Fruit fly (Drosophila melanogaster) whole organism, prepupa: Measurements from ENCODE around the gene CG32110.

ENCODE experiments used
- Blimp-1 ChIP-seq: fragments of 200-800 bp; sonication (Bioruptor generic); optimal IDR thresholded peaks from 3 replicates; lab custom pipeline; 2017; ENCODE audit warnings: missing biosample characterization, missing genetic modification characterization, mild to moderate bottlenecking, moderate library complexity, missing genetic modification reagents
- CG10631 ChIP-seq: fragments of 200-800 bp; sonication (Bioruptor generic); optimal IDR thresholded peaks from 2 replicates; lab custom pipeline; 2016; ENCODE audit warnings: missing biosample characterization, missing genetic modification characterization
- CG11294 ChIP-seq: fragments of 200-800 bp; sonication (Bioruptor generic); IDR thresholded peaks from 2 replicates; pipeline ENCODE4 v1.3.6; 2022; ENCODE audit warnings: missing biosample characterization, missing genetic modification characterization
- CG11762 ChIP-seq: fragments of 200-800 bp; sonication (Bioruptor generic); optimal IDR thresholded peaks from 3 replicates; lab custom pipeline; 2016; ENCODE audit warnings: missing biosample characterization, missing genetic modification characterization; ENCODE audit not compliant: insufficient read depth
- CG11902 ChIP-seq: fragments of 200-800 bp; sonication (Bioruptor generic); optimal IDR thresholded peaks from 3 replicates; lab custom pipeline; 2016; ENCODE audit warnings: missing biosample characterization, missing genetic modification characterization
- CG15336 ChIP-seq: fragments of 200-800 bp; sonication (Bioruptor generic); IDR thresholded peaks from 2 replicates; pipeline ENCODE4 v1.3.6; 2022; ENCODE audit warnings: missing biosample characterization, missing genetic modification characterization
- CG1621 ChIP-seq: fragments of 200-800 bp; sonication (Bioruptor generic); optimal IDR thresholded peaks from 3 replicates; lab custom pipeline; 2018; ENCODE audit warnings: missing biosample characterization, mild to moderate bottlenecking, missing genetic modification characterization
- CG16779 ChIP-seq: fragments of 200-800 bp; sonication (Bioruptor generic); optimal IDR thresholded peaks from 3 replicates; lab custom pipeline; 2017; ENCODE audit warnings: missing biosample characterization, mild to moderate bottlenecking, missing genetic modification characterization
- CG31627 ChIP-seq: fragments of 200-800 bp; sonication (Bioruptor generic); optimal IDR thresholded peaks from 3 replicates; lab custom pipeline; 2016; ENCODE audit warnings: missing biosample characterization, missing genetic modification characterization
- CG34406 ChIP-seq: fragments of 200-800 bp; sonication (Bioruptor generic); optimal IDR thresholded peaks from 3 replicates; lab custom pipeline; 2016; ENCODE audit warnings: missing biosample characterization, missing genetic modification characterization
- CG3919 ChIP-seq: fragments of 200-800 bp; sonication (Bioruptor generic); optimal IDR thresholded peaks from 3 replicates; lab custom pipeline; 2016; ENCODE audit warnings: missing biosample characterization, missing genetic modification characterization
- CG6163 ChIP-seq: fragments of 200-800 bp; sonication (Bioruptor generic); IDR thresholded peaks from 3 replicates; pipeline ENCODE4 v1.3.6; 2022; ENCODE audit warnings: missing biosample characterization, missing genetic modification characterization
- CG7368 ChIP-seq: fragments of 200-800 bp; sonication (Bioruptor generic); optimal IDR thresholded peaks from 3 replicates; lab custom pipeline; 2016; ENCODE audit warnings: missing biosample characterization, missing genetic modification characterization
- CG8119 ChIP-seq: fragments of 200-800 bp; sonication (Bioruptor generic); IDR thresholded peaks from 3 replicates; pipeline ENCODE4 v1.3.6; 2022; ENCODE audit warnings: missing biosample characterization, missing genetic modification characterization
- CG8319 ChIP-seq: fragments of 200-800 bp; sonication (Bioruptor generic); optimal IDR thresholded peaks from 3 replicates; lab custom pipeline; 2016; ENCODE audit warnings: missing biosample characterization, missing genetic modification characterization
- Eip75B ChIP-seq: fragments of 200-800 bp; sonication (Bioruptor generic); optimal IDR thresholded peaks from 3 replicates; lab custom pipeline; 2016; ENCODE audit warnings: missing biosample characterization, missing genetic modification characterization
- Eip93F ChIP-seq: fragments of 200-800 bp; sonication (Bioruptor generic); optimal IDR thresholded peaks from 2 replicates; lab custom pipeline; 2016; ENCODE audit warnings: missing biosample characterization, mild to moderate bottlenecking, missing genetic modification characterization
- Ets21C ChIP-seq: fragments of 200-800 bp; sonication (Bioruptor generic); optimal IDR thresholded peaks from 3 replicates; lab custom pipeline; 2016; ENCODE audit warnings: missing biosample characterization, missing genetic modification characterization
- Hr39 ChIP-seq: fragments of 200-800 bp; sonication (Bioruptor generic); optimal IDR thresholded peaks from 2 replicates; lab custom pipeline; 2016; ENCODE audit warnings: missing biosample characterization, missing genetic modification characterization
- Hr4 ChIP-seq: fragments of 200-800 bp; sonication (Bioruptor generic); optimal IDR thresholded peaks from 3 replicates; lab custom pipeline; 2016; ENCODE audit warnings: missing biosample characterization, missing genetic modification characterization
- Lpt ChIP-seq: fragments of 200-800 bp; sonication (Bioruptor generic); optimal IDR thresholded peaks from 3 replicates; lab custom pipeline; 2016; ENCODE audit warnings: missing biosample characterization, missing genetic modification characterization
- Met ChIP-seq: fragments of 200-800 bp; sonication (Bioruptor generic); optimal IDR thresholded peaks from 3 replicates; lab custom pipeline; 2016; ENCODE audit warnings: missing biosample characterization, missing genetic modification characterization
- Smox ChIP-seq: fragments of 200-800 bp; sonication (Bioruptor generic); optimal IDR thresholded peaks from 3 replicates; lab custom pipeline; 2016; ENCODE audit warnings: missing biosample characterization, missing genetic modification characterization
- Sox102F ChIP-seq: fragments of 200-800 bp; sonication (Bioruptor generic); optimal IDR thresholded peaks from 2 replicates; lab custom pipeline; 2016; ENCODE audit warnings: missing biosample characterization, mild to moderate bottlenecking, missing genetic modification characterization
- Sox14 ChIP-seq: fragments of 200-800 bp; sonication (Bioruptor generic); optimal IDR thresholded peaks from 3 replicates; lab custom pipeline; 2016; ENCODE audit warnings: missing biosample characterization, missing genetic modification characterization
- Sox15 ChIP-seq: fragments of 200-800 bp; sonication (Bioruptor generic); optimal IDR thresholded peaks from 3 replicates; lab custom pipeline; 2016; ENCODE audit warnings: missing biosample characterization, missing genetic modification characterization
- achi ChIP-seq: fragments of 200-800 bp; sonication (Bioruptor generic); optimal IDR thresholded peaks from 3 replicates; lab custom pipeline; 2016; ENCODE audit warnings: missing biosample characterization, missing genetic modification characterization
- acj6 ChIP-seq: fragments of 200-800 bp; sonication (Bioruptor generic); optimal IDR thresholded peaks from 3 replicates; lab custom pipeline; 2016; ENCODE audit warnings: missing biosample characterization, missing genetic modification characterization
- dac ChIP-seq: fragments of 200-800 bp; sonication (Bioruptor generic); optimal IDR thresholded peaks from 2 replicates; lab custom pipeline; 2017; ENCODE audit warnings: missing biosample characterization, mild to moderate bottlenecking, missing genetic modification characterization
- dsx ChIP-seq: fragments of 200-800 bp; optimal IDR thresholded peaks from 3 replicates; lab custom pipeline; 2019; ENCODE audit warnings: missing biosample characterization, mild to moderate bottlenecking, missing genetic modification characterization, moderate library complexity; ENCODE audit not compliant: poor library complexity, severe bottlenecking
- esn ChIP-seq: fragments of 200-800 bp; sonication (Bioruptor generic); optimal IDR thresholded peaks from 2 replicates; lab custom pipeline; 2016; ENCODE audit warnings: missing biosample characterization, mild to moderate bottlenecking, missing genetic modification characterization, moderate library complexity
- fd59A ChIP-seq: fragments of 200-800 bp; sonication (Bioruptor generic); optimal IDR thresholded peaks from 2 replicates; lab custom pipeline; 2017; ENCODE audit warnings: missing biosample characterization, mild to moderate bottlenecking, missing genetic modification characterization, missing genetic modification reagents
- fd85E ChIP-seq: fragments of 200-800 bp; sonication (Bioruptor generic); optimal IDR thresholded peaks from 3 replicates; lab custom pipeline; 2016; ENCODE audit warnings: missing biosample characterization, missing genetic modification characterization
- lz ChIP-seq: fragments of 200-800 bp; sonication (Bioruptor generic); optimal IDR thresholded peaks from 3 replicates; lab custom pipeline; 2016; ENCODE audit warnings: missing biosample characterization, missing genetic modification characterization
- pdm3 ChIP-seq: fragments of 200-800 bp; sonication (Bioruptor generic); optimal IDR thresholded peaks from 3 replicates; lab custom pipeline; 2016; ENCODE audit warnings: missing biosample characterization, missing genetic modification characterization
- salr ChIP-seq, 2 experiments: fragments of 200-800 bp; sonication (Bioruptor generic); optimal IDR thresholded peaks; 3 replicates each; lab custom pipeline; 2016 to 2018; ENCODE audit warnings: missing biosample characterization in 2 of 2, missing genetic modification characterization in 2 of 2, mild to moderate bottlenecking in 1 of 2
- spab ChIP-seq: fragments of 200-800 bp; sonication (Bioruptor generic); optimal IDR thresholded peaks from 2 replicates; lab custom pipeline; 2017; ENCODE audit warnings: missing biosample characterization, mild to moderate bottlenecking, missing genetic modification characterization, missing genetic modification reagents
- ss ChIP-seq, 2 experiments: fragments of 200-800 bp; sonication (Bioruptor generic); optimal IDR thresholded peaks; 2 replicates in 1 of 2; 3 replicates in 1 of 2; lab custom pipeline; 2017 to 2018; ENCODE audit warnings: mild to moderate bottlenecking in 2 of 2, missing biosample characterization in 2 of 2, missing genetic modification characterization in 2 of 2, moderate library complexity in 1 of 2
- svp ChIP-seq: fragments of 200-800 bp; sonication (Bioruptor generic); peaks from one replicate; lab custom pipeline; 2016; ENCODE audit warnings: missing biosample characterization, missing genetic modification characterization
- topi ChIP-seq: fragments of 200-800 bp; sonication (Bioruptor generic); optimal IDR thresholded peaks from 3 replicates; lab custom pipeline; 2016; ENCODE audit warnings: missing biosample characterization, missing genetic modification characterization

CG32110 gene

dm6 chr3L:12803159-12804034 is 5.1 kb upstream of the CG32110 start (continued):
- no peak for TF ChIP-seq CG16779
- no peak for TF ChIP-seq Eip93F (GFP tag; lab: Kevin White, UChicago)
- peak; percentile 52 for TF ChIP-seq esn (GFP tag; lab: Kevin White, UChicago)
- no peak for TF ChIP-seq Sox14 (GFP tag; lab: Kevin White, UChicago)
- peak; percentile 13 for TF ChIP-seq CG3919 (GFP tag; lab: Kevin White, UChicago)
- TF ChIP-seq Hr39 (GFP tag; lab: Kevin White, UChicago) = peak; percentile 34
- no peak for TF ChIP-seq Lpt (GFP tag; lab: Kevin White, UChicago)
- TF ChIP-seq Eip75B (GFP tag; lab: Kevin White, UChicago) = no peak
- TF ChIP-seq salr (GFP tag; optimal IDR thresholded peaks at IDR 0.05; lab: Kevin White, UChicago) = peak in 1 of 2 experiments; percentile 10
- no peak for TF ChIP-seq CG11294 (GFP tag; lab: Robert Waterston, UW)
- no peak for TF ChIP-seq CG1621 (tag; lab: Kevin White, UChicago)
- no peak for TF ChIP-seq spab (GFP tag; lab: Kevin White, UChicago)
- TF ChIP-seq pdm3 (GFP tag; lab: Kevin White, UChicago) = no peak
- TF ChIP-seq Ets21C (GFP tag; lab: Kevin White, UChicago) = peak; percentile 24
- no peak for TF ChIP-seq CG11762 (GFP tag; lab: Kevin White, UChicago)
- TF ChIP-seq lz (GFP tag; lab: Kevin White, UChicago) = no peak
- no peak for TF ChIP-seq acj6 (GFP tag; lab: Kevin White, UChicago)
- TF ChIP-seq CG31627 = peak; percentile 4
- peak; percentile 36 for TF ChIP-seq Met (GFP tag; lab: Kevin White, UChicago)
- TF ChIP-seq CG7368 (GFP tag; lab: Kevin White, UChicago) = no peak
- no peak for TF ChIP-seq dac (GFP tag; lab: Kevin White, UChicago)
- peak; percentile 57 for TF ChIP-seq Hr4 (GFP tag; lab: Kevin White, UChicago)
- TF ChIP-seq fd59A = no peak
- TF ChIP-seq CG34406 = no peak
- TF ChIP-seq Sox15 = no peak
- no peak for TF ChIP-seq CG11902 (GFP tag; lab: Kevin White, UChicago)
- TF ChIP-seq achi (GFP tag; lab: Kevin White, UChicago) = no peak
- TF ChIP-seq CG15336 (GFP tag; lab: Robert Waterston, UW) = 0 out of 2 replicates have a peak, but pooled peaks have one; percentile 22
- TF ChIP-seq fd85E (GFP tag; lab: Kevin White, UChicago) = no peak
- peak; percentile 17 for TF ChIP-seq Smox (GFP tag; lab: Kevin White, UChicago)
- no peak for TF ChIP-seq Sox102F (GFP tag; lab: Kevin White, UChicago)
- no peak for TF ChIP-seq CG6163 (GFP tag; lab: Robert Waterston, UW)
- no peak for TF ChIP-seq dsx (GFP tag; lab: Kevin White, UChicago)
- TF ChIP-seq topi = peak; percentile 30
- TF ChIP-seq CG8119 (GFP tag; lab: Robert Waterston, UW) = no peak
- TF ChIP-seq svp (GFP tag; lab: Kevin White, UChicago) = no peak
- TF ChIP-seq Blimp-1 (GFP tag; lab: Kevin White, UChicago) = no peak
- no peak for TF ChIP-seq ss (GFP tag; optimal IDR thresholded peaks at IDR 0.05; lab: Kevin White, UChicago)
- TF ChIP-seq CG10631 (GFP tag; lab: Kevin White, UChicago) = no peak
- TF ChIP-seq CG8319 = no peak
